Worm (Caenorhabditis elegans) whole organism, young adult: ENCODE data around the gene lir-1.

Experiments used
- C06A6.2 ChIP-seq: fragments of 200-800 bp; sonication (Bioruptor generic); conservative IDR thresholded peaks from 2 replicates; pipeline ENCODE4 v1.3.6; 2022; ENCODE audit warnings: missing genetic modification characterization, missing compliant biosample characterization
- C17E4.6 ChIP-seq: fragments of 200-800 bp; sonication (Bioruptor generic); IDR thresholded peaks from 2 replicates; pipeline ENCODE4 v1.3.6; 2022; ENCODE audit warnings: missing genetic modification reagents, missing genetic modification characterization, missing compliant biosample characterization
- F10E7.11 ChIP-seq: sonication (generic microtip); optimal IDR thresholded peaks from 2 replicates; lab custom pipeline; 2017; ENCODE audit warnings: mild to moderate bottlenecking, missing genetic modification characterization, moderate library complexity, missing compliant biosample characterization
- F33H1.4 ChIP-seq: fragments of 200-800 bp; sonication (Bioruptor generic); IDR thresholded peaks from 2 replicates; pipeline ENCODE4 v1.3.6; 2022; ENCODE audit warnings: missing genetic modification reagents, missing genetic modification characterization, missing compliant biosample characterization
- F39B2.1 ChIP-seq: fragments of 200-800 bp; sonication (Bioruptor generic); IDR thresholded peaks from 2 replicates; pipeline ENCODE4 v1.3.6; 2022; ENCODE audit warnings: missing genetic modification reagents, missing genetic modification characterization, missing compliant biosample characterization
- F52B5.7 ChIP-seq: sonication (generic microtip); optimal IDR thresholded peaks from 2 replicates; lab custom pipeline; 2016; ENCODE audit warnings: mild to moderate bottlenecking, missing genetic modification characterization, missing compliant biosample characterization
- Y53G8AR.9 ChIP-seq: fragments of 200-800 bp; sonication (Bioruptor generic); conservative IDR thresholded peaks from 2 replicates; pipeline ENCODE4 v1.3.6; 2022; ENCODE audit warnings: missing genetic modification reagents, missing genetic modification characterization, missing compliant biosample characterization
- ZK185.1 ChIP-seq: sonication (generic microtip); optimal IDR thresholded peaks from 2 replicates; lab custom pipeline; 2016; ENCODE audit warnings: mild to moderate bottlenecking, missing genetic modification characterization, missing compliant biosample characterization; ENCODE audit not compliant: poor library complexity, severe bottlenecking
- attf-3 ChIP-seq: fragments of 200-800 bp; sonication (Bioruptor generic); conservative IDR thresholded peaks from 2 replicates; pipeline ENCODE4 v1.3.6; 2022; ENCODE audit warnings: missing genetic modification reagents, missing genetic modification characterization, missing compliant biosample characterization
- attf-5 ChIP-seq: fragments of 200-800 bp; sonication (Bioruptor generic); optimal IDR thresholded peaks from 2 replicates; lab custom pipeline; 2018; ENCODE audit warnings: mild to moderate bottlenecking, missing genetic modification characterization, missing compliant biosample characterization
- cebp-1 ChIP-seq, 2 experiments: fragments of 200-800 bp in 1 of 2; sonication (Bioruptor generic) in 1 of 2; sonication (generic microtip) in 1 of 2; IDR thresholded peaks in 1 of 2; optimal IDR thresholded peaks in 1 of 2; 2 replicates each; pipeline versions ENCODE4 v1.3.6 to Lab custom; 2017 to 2022; ENCODE audit warnings: missing compliant biosample characterization in 2 of 2, missing genetic modification characterization in 2 of 2, mild to moderate bottlenecking in 1 of 2, missing genetic modification reagents in 1 of 2, moderate library complexity in 1 of 2
- ceh-91 ChIP-seq: fragments of 200-800 bp; sonication (Bioruptor generic); IDR thresholded peaks from 2 replicates; pipeline ENCODE4 v1.3.6; 2022; ENCODE audit warnings: missing genetic modification reagents, missing genetic modification characterization, missing compliant biosample characterization
- chd-7 ChIP-seq: sonication (generic microtip); optimal IDR thresholded peaks from 2 replicates; lab custom pipeline; 2016; ENCODE audit warnings: mild to moderate bottlenecking, missing genetic modification characterization, moderate library complexity, missing compliant biosample characterization
- die-1 ChIP-seq: sonication (generic microtip); optimal IDR thresholded peaks from 2 replicates; lab custom pipeline; 2016; ENCODE audit warnings: missing genotype, mild to moderate bottlenecking, missing genetic modification characterization, missing compliant biosample characterization
- dpl-1 ChIP-seq: fragments of 150-350 bp; optimal IDR thresholded peaks from 2 replicates; lab custom pipeline; 2014; ENCODE audit warnings: missing biosample characterization, missing genetic modification reagents, missing genetic modification characterization
- egl-18 ChIP-seq: fragments of 200-800 bp; sonication (Bioruptor generic); IDR thresholded peaks from 2 replicates; pipeline ENCODE4 v1.3.6; 2022; ENCODE audit warnings: missing genetic modification reagents, missing genetic modification characterization, missing compliant biosample characterization
- egl-44 ChIP-seq: fragments of 200-800 bp; sonication (Bioruptor generic); IDR thresholded peaks from 2 replicates; pipeline ENCODE4 v1.3.6; 2022; ENCODE audit warnings: missing genetic modification reagents, missing genetic modification characterization, missing compliant biosample characterization
- gei-17 ChIP-seq: fragments of 200-800 bp; sonication (Bioruptor generic); optimal IDR thresholded peaks from 2 replicates; lab custom pipeline; 2018; ENCODE audit warnings: mild to moderate bottlenecking, missing genetic modification characterization, missing compliant biosample characterization
- hmg-1.2 ChIP-seq: fragments of 200-800 bp; sonication (Bioruptor generic); IDR thresholded peaks from 2 replicates; pipeline ENCODE4 v1.3.6; 2022; ENCODE audit warnings: missing genetic modification reagents, missing genetic modification characterization, missing compliant biosample characterization
- hmg-20 ChIP-seq: fragments of 200-800 bp; sonication (Bioruptor generic); IDR thresholded peaks from 2 replicates; pipeline ENCODE4 v1.3.6; 2022; ENCODE audit warnings: missing genetic modification reagents, missing genetic modification characterization, missing compliant biosample characterization
- hsf-1 ChIP-seq: fragments of 200-800 bp; sonication (Bioruptor generic); IDR thresholded peaks from 2 replicates; pipeline ENCODE4 v1.3.6; 2022; ENCODE audit warnings: missing genetic modification reagents, missing genetic modification characterization, missing compliant biosample characterization
- lag-1 ChIP-seq: fragments of 200-800 bp; sonication (Bioruptor generic); IDR thresholded peaks from 2 replicates; pipeline ENCODE4 v1.3.6; 2022; ENCODE audit warnings: missing genetic modification reagents, missing genetic modification characterization, missing compliant biosample characterization
- lin-26 ChIP-seq: fragments of 200-800 bp; sonication (Bioruptor generic); IDR thresholded peaks from 2 replicates; pipeline ENCODE4 v1.3.6; 2022; ENCODE audit warnings: missing genetic modification reagents, missing genetic modification characterization, missing compliant biosample characterization
- lin-35 ChIP-seq, 3 experiments: fragments of 150-350 bp in 2 of 3; sonication (generic microtip) in 1 of 3; optimal IDR thresholded peaks; 2 replicates each; lab custom pipeline; 2014 to 2018; ENCODE audit warnings: missing biosample characterization in 3 of 3, missing genetic modification characterization in 3 of 3, missing genetic modification reagents in 3 of 3
- lin-54 ChIP-seq: fragments of 200-800 bp; sonication (Bioruptor generic); optimal IDR thresholded peaks from 2 replicates; lab custom pipeline; 2018; ENCODE audit warnings: mild to moderate bottlenecking, missing genetic modification characterization, missing compliant biosample characterization
- lsl-1 ChIP-seq: fragments of 200-800 bp; sonication (Bioruptor generic); optimal IDR thresholded peaks from 2 replicates; lab custom pipeline; 2018; ENCODE audit warnings: mild to moderate bottlenecking, missing genetic modification characterization, moderate library complexity, missing compliant biosample characterization
- madf-3 ChIP-seq: fragments of 200-800 bp; sonication (Bioruptor generic); IDR thresholded peaks from 2 replicates; pipeline ENCODE4 v1.3.6; 2022; ENCODE audit warnings: missing genetic modification reagents, missing genetic modification characterization, missing compliant biosample characterization
- mcd-1 ChIP-seq: fragments of 200-800 bp; sonication (Bioruptor generic); IDR thresholded peaks from 2 replicates; pipeline ENCODE4 v1.3.6; 2022; ENCODE audit warnings: missing genetic modification reagents, missing genetic modification characterization, missing compliant biosample characterization
- nhr-80 ChIP-seq: sonication (generic microtip); optimal IDR thresholded peaks from 2 replicates; lab custom pipeline; 2016; ENCODE audit warnings: missing genetic modification characterization, missing compliant biosample characterization
- nhr-90 ChIP-seq: sonication (generic microtip); optimal IDR thresholded peaks from 2 replicates; lab custom pipeline; 2016; ENCODE audit warnings: missing genotype, mild to moderate bottlenecking, missing genetic modification characterization, missing compliant biosample characterization
- pbrm-1 ChIP-seq: fragments of 200-800 bp; sonication (Bioruptor generic); IDR thresholded peaks from 2 replicates; pipeline ENCODE4 v1.3.6; 2022; ENCODE audit warnings: missing genetic modification reagents, missing genetic modification characterization, missing compliant biosample characterization
- pha-4 ChIP-seq: fragments of 150-350 bp; sonication (generic microtip); optimal IDR thresholded peaks from 2 replicates; lab custom pipeline; 2014; ENCODE audit warnings: missing biosample characterization, missing genetic modification reagents, missing genetic modification characterization
- rcor-1 ChIP-seq: fragments of 200-800 bp; sonication (Bioruptor generic); IDR thresholded peaks from 2 replicates; pipeline ENCODE4 v1.3.6; 2022; ENCODE audit warnings: missing genetic modification reagents, missing genetic modification characterization, missing compliant biosample characterization
- snpc-3.4 ChIP-seq: sonication (generic microtip); optimal IDR thresholded peaks from 2 replicates; lab custom pipeline; 2017; ENCODE audit warnings: missing genetic modification characterization, mild to moderate bottlenecking, missing compliant biosample characterization, antibody characterized with exemption, moderate library complexity, missing genotype, missing genetic modification reagents
- snpc-4 ChIP-seq, 5 experiments: fragments of 150-350 bp in 1 of 5; sonication (generic microtip) in 4 of 5; optimal IDR thresholded peaks; 2 replicates each; lab custom pipeline; 2014 to 2018; ENCODE audit warnings: missing genetic modification characterization in 5 of 5, missing biosample characterization in 3 of 5, antibody characterized with exemption in 2 of 5, mild to moderate bottlenecking in 2 of 5, missing compliant biosample characterization in 2 of 5, missing genotype in 2 of 5, moderate library complexity in 2 of 5, missing genetic modification reagents in 1 of 5
- tbx-9 ChIP-seq: sonication (generic microtip); optimal IDR thresholded peaks from 2 replicates; lab custom pipeline; 2016; ENCODE audit warnings: borderline replicate concordance, missing genetic modification characterization, inconsistent platforms, missing compliant biosample characterization
- tlf-1 ChIP-seq: fragments of 200-800 bp; sonication (Bioruptor generic); optimal IDR thresholded peaks from 2 replicates; lab custom pipeline; 2018; ENCODE audit warnings: mild to moderate bottlenecking, missing genetic modification characterization, missing compliant biosample characterization
- unc-62 ChIP-seq: fragments of 150-350 bp; optimal IDR thresholded peaks from 2 replicates; lab custom pipeline; 2014; ENCODE audit warnings: missing biosample characterization, missing genetic modification reagents, missing genetic modification characterization
- zfh-2 ChIP-seq: fragments of 200-800 bp; sonication (Bioruptor generic); conservative IDR thresholded peaks from 2 replicates; pipeline ENCODE4 v1.3.6; 2022; ENCODE audit warnings: missing genetic modification reagents, missing genetic modification characterization, missing compliant biosample characterization
- ztf-26 ChIP-seq: sonication (generic microtip); optimal IDR thresholded peaks from 2 replicates; lab custom pipeline; 2017; ENCODE audit warnings: missing genetic modification characterization, missing compliant biosample characterization

lir-1 gene

ce11 chrII:7708540-7708939, 36.7 kb downstream of the lir-1 start, which contains the start of gene B0495.9 (continued):
- TF ChIP-seq unc-62 (GFP tag; lab: Kevin White, UChicago) (no peak), pbrm-1 (GFP tag; lab: Robert Waterston, UW) (peak; percentile 51; the same call in 1 of the 2 replicates), hsf-1 (GFP tag; lab: Robert Waterston, UW) (no peak), F52B5.7 (peak; percentile 19), lsl-1 (GFP tag; lab: Kevin White, UChicago) (peak; percentile 60), hmg-1.2 (GFP tag; lab: Robert Waterston, UW) (peak; percentile 39; the same call in 1 of the 2 replicates), attf-3 (GFP tag; lab: Robert Waterston, UW) (0 out of 2 replicates have a peak, but pooled peaks have one; percentile 38), zfh-2 (GFP tag; lab: Robert Waterston, UW) (no peak), attf-5 (GFP tag; lab: Kevin White, UChicago) (peak; percentile 60)

ce11 chrII:7709301-7709754, 37.5 kb downstream of the lir-1 start, which contains the start of gene sre-1:
Gene sre-1, plus strand, starts transcription at chrII:7709704.
- TF ChIP-seq egl-18 (GFP tag; lab: Robert Waterston, UW) (no peak), zfh-2 (GFP tag; lab: Robert Waterston, UW) (no peak), die-1 (tag; lab: Kevin White, UChicago) (no peak), mcd-1 (GFP tag; lab: Robert Waterston, UW) (no peak), Y53G8AR.9 (no peak), snpc-4 (GFP tag; optimal IDR thresholded peaks at IDR 0.05; lab: Kevin White, UChicago) (no peak), snpc-4 (tag; optimal IDR thresholded peaks at IDR 0.05; lab: Kevin White, UChicago) (no peak), F10E7.11 (tag; lab: Kevin White, UChicago) (no peak)

ce11 chrII:7714614-7715186, 42.9 kb downstream of the lir-1 start:
- TF ChIP-seq cebp-1 (GFP tag; IDR thresholded peaks at IDR 0.05; lab: Robert Waterston, UW) (no peak), cebp-1 (tag; optimal IDR thresholded peaks at IDR 0.05; lab: Kevin White, UChicago) (peak; percentile 45), chd-7 (tag; lab: Kevin White, UChicago) (no peak), lin-26 (GFP tag; lab: Robert Waterston, UW) (no peak), madf-3 (GFP tag; lab: Robert Waterston, UW) (no peak), lag-1 (GFP tag; lab: Robert Waterston, UW) (no peak), tlf-1 (GFP tag; lab: Kevin White, UChicago) (no peak), tbx-9 (tag; lab: Kevin White, UChicago) (no peak), nhr-80 (tag; lab: Kevin White, UChicago) (no peak), lin-35 (GFP tag; optimal IDR thresholded peaks at IDR 0.05; lab: Kevin White, UChicago) (peak in 1 of 3 experiments; percentile 26)
- TF ChIP-seq, all 124 proteins: peak for 2

DNA sequence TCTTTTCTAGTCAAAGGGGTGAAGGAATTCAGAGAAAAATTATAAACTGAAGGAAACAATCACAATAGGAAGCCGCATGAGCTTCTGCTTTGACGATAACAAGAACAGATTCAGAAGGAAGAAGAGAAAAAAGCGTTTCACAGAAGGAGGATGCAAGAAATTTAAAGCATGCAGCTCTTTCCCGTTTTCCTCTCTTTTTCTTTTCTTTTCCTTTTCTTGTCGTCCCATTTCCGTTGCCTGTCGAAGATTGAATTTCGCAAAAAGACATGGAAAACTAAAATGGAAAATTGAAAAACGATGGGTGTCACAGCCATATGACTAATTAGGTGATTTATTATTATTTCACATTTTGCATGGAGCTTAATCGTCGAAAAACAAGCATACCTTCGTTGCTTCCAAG, 44.3 kb downstream of the lir-1 start:
- TF ChIP-seq ztf-26 (tag; lab: Kevin White, UChicago): no peak
- TF ChIP-seq F39B2.1 (GFP tag; lab: Robert Waterston, UW): no peak
- no peak for TF ChIP-seq F33H1.4 (GFP tag; lab: Robert Waterston, UW)
- TF ChIP-seq lin-54: no peak
- no peak for TF ChIP-seq snpc-3.4 (tag; lab: Kevin White, UChicago)
- TF ChIP-seq ceh-91 (GFP tag; lab: Robert Waterston, UW): no peak
- no peak for TF ChIP-seq gei-17 (GFP tag; lab: Kevin White, UChicago)
- TF ChIP-seq hmg-20 (GFP tag; lab: Robert Waterston, UW): no peak
- no peak for TF ChIP-seq C06A6.2 (GFP tag; lab: Robert Waterston, UW)
- TF ChIP-seq dpl-1 (GFP tag; lab: Kevin White, UChicago): no peak
- TF ChIP-seq egl-44 (GFP tag; lab: Robert Waterston, UW): no peak
- no peak for TF ChIP-seq pha-4 (tag; lab: Kevin White, UChicago)
- no peak for TF ChIP-seq rcor-1 (GFP tag; lab: Robert Waterston, UW)
- TF ChIP-seq ZK185.1 (tag; lab: Kevin White, UChicago): no peak
- TF ChIP-seq C17E4.6: no peak
- TF ChIP-seq nhr-90: no peak
